Worm (Caenorhabditis elegans) whole organism, L3 larva: ENCODE measurements around the gene atg-16.2.

ENCODE experiments used
- aly-2 ChIP-seq: fragments of 150-350 bp; optimal IDR thresholded peaks from 2 replicates; lab custom pipeline; 2014; ENCODE audit warnings: missing biosample characterization, missing genetic modification characterization
- ceh-9 ChIP-seq: sonication (generic microtip); optimal IDR thresholded peaks from 2 replicates; lab custom pipeline; 2018; ENCODE audit warnings: missing biosample characterization, missing genetic modification characterization
- lin-39 ChIP-seq: fragments of 150-350 bp; optimal IDR thresholded peaks from 2 replicates; lab custom pipeline; 2018; ENCODE audit warnings: missing biosample characterization, missing genetic modification reagents, missing genetic modification characterization

DNA sequence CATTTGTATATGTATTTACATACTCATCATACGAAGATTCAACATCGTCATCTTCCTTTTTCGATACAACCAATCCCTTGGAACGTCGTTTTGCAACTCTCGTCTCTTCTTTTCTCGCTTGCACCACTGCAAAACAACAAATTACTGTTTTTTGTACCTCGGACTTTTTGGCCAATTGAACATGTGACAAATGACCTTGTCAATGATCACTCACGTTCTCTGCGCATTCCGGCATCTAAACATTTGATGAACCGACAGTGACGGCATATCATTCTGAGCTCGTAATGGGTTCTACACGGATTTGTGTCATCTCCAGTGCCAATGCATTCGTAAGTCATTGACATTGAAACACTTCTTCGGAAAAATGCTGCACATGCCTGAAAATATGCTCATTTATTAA is 5.0 kb downstream of the atg-16.2 start:
- TF ChIP-seq aly-2 (tag; lab: Kevin White, UChicago), result no peak
- TF ChIP-seq lin-39 (tag; lab: Kevin White, UChicago), result no peak
- no peak for TF ChIP-seq ceh-9 (tag; lab: Kevin White, UChicago)
